Worm (Caenorhabditis elegans) whole organism, L4/young adult: Measurements from ENCODE around the gene nhr-263.
"Not testable (repeated sequence)": the region's sequence is repeated elsewhere in the genome, so short reads cannot be mapped to it uniquely, and the experiment has no call there.

Source experiments
- W03F9.2 ChIP-seq: fragments of 150-350 bp; optimal IDR thresholded peaks from 2 replicates; lab custom pipeline; 2014; ENCODE audit warnings: missing biosample characterization, missing genetic modification characterization
- dao-5 ChIP-seq: sonication (generic microtip); optimal IDR thresholded peaks from 2 replicates; lab custom pipeline; 2016; ENCODE audit warnings: missing genotype, missing genetic modification characterization, moderate library complexity, missing compliant biosample characterization
- him-1 ChIP-seq: sonication (generic microtip); optimal IDR thresholded peaks from 2 replicates; lab custom pipeline; 2016; ENCODE audit warnings: missing genotype, missing genetic modification reagents, missing genetic modification characterization, missing compliant biosample characterization

Gene nhr-263

DNA sequence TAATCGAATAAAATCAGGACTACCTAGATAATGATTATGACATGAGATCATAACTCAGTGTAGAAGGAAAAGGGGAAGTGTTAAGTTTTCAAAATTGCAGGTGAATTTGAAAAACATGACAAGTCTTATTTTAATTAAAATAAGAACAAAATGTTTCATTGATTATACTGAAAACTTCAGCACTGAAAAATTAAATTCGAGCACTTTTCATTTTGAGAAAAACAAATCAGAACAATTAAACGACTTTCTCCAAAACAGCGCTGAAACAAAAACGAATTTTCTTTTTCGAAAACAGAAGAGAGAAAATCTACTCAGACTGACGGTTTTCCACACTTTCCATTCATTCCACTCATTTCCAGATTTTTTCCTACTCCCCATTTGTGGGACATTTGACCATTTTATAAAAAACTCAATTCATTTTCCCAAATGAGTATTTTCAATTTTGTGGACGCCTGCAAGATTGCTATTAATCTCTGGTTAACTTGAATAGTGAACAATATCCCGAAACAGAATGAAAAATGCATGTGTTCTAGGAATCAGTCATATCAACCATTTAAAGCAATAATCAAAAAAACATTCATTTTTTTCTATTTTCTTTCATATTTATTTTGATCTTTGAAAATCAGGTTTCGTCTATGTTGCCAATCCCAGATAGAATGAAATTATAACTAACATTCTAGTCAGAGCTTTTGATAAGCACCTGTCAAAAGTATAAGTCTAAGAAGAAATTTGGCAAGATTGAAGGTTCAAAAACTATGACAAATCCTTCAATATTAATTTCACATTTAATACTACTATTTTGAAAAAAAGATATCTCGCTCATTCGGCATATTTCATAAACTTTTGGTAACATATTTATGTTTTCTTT lies 10.6 kb upstream of the nhr-263 start, which contains the start of the genes srh-231 and srh-275:
srh-231 (minus strand) TSS at position 51 of the 868 bp plus-strand sequence.
srh-275 (plus strand) TSS at position 818 of the 868 bp plus-strand sequence.
- TF ChIP-seq him-1 (tag; lab: Kevin White, UChicago) = no peak
- no peak for TF ChIP-seq W03F9.2
- no peak for TF ChIP-seq dao-5 (tag; lab: Kevin White, UChicago)

ce11 chrV:7349541-7349940 lies 7.7 kb upstream of the nhr-263 start, which contains the start of gene nhr-149:
TSS of gene nhr-149 (minus strand) at chrV:7349641.
- TF ChIP-seq him-1 (tag; lab: Kevin White, UChicago) (no peak), W03F9.2 (no peak), dao-5 (tag; lab: Kevin White, UChicago) (no peak)

DNA sequence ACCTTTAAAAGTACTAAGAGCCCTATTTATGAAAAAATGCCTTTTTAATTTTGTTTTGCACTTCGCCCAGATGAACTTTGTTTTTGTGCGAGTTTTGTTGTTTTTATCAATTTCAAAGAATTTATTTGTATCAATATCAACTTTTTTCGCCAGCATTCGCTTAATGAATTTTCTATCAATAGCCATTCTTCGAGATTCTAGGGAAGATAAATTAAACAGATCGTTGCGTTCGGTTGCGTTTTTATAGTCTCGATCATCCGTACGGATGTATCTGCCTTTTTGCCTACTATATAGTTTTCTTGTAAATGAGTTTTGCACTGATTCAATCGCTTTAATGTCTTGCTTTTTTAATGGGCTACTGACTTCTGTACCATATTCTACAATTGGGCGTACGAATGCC lies 3.7 kb upstream of the nhr-263 start, which contains the start of gene nhr-147:
nhr-147 (plus strand) TSS at position 301 of the 400 bp plus-strand sequence.
- not testable (repeated sequence) for TF ChIP-seq dao-5 (tag; lab: Kevin White, UChicago); him-1 (tag; lab: Kevin White, UChicago); W03F9.2

DNA sequence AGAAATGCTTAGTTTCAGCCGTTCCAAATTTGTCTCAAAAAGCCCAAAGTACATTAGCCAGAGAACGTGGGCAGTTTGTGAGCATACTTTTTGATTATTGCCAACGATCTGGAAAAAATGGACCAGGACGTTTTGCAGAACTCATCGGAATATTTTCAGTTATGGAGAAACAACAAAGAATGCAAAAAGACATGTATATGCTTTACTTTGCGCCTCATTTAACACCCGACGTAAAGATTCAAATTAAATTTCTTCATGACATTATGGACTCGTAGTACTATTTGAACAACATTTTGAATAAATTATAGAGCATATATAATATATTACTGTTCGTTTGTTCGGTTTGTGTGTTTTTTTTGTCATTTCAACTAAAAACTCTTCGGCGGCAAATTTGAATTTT lies 1.7 kb upstream of the nhr-263 start, which contains the start of gene srh-244:
srh-244 (plus strand) TSS at position 301 of the 400 bp plus-strand sequence.
- TF ChIP-seq dao-5 (tag; lab: Kevin White, UChicago) (no peak), him-1 (tag; lab: Kevin White, UChicago) (no peak), W03F9.2 (no peak)

DNA sequence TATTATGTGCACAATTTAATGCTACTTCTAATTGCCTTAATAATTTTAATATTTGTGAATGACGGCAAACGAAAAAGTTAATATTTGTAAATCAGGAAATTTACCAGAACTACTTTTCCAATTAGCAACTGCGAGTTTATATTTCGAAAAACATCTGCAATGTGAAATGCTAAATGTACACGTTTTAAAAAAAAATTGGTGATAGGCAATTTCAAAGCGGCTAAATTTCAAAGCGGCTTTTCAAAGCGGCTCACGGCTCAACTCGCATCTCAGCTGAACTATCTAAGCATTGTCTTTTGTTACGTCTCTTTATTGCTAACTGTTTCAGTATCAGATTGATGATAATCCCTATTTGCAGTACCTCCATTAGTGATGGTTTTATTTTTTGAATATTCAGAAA lies 2.0 kb downstream of the nhr-263 start, which contains the start of gene srh-187:
srh-187 (minus strand) TSS at position 101 of the 400 bp plus-strand sequence.
- TF ChIP-seq him-1 (tag; lab: Kevin White, UChicago) (no peak), dao-5 (tag; lab: Kevin White, UChicago) (no peak), W03F9.2 (no peak)

ce11 chrV:7337218-7337617 lies 4.6 kb downstream of the nhr-263 start, which contains the start of gene F10G2.7:
TSS of gene F10G2.7 (minus strand) at chrV:7337318.
- TF ChIP-seq W03F9.2; dao-5 (tag; lab: Kevin White, UChicago); him-1 (tag; lab: Kevin White, UChicago): not testable (repeated sequence)

- TF ChIP-seq him-1 (tag; lab: Kevin White, UChicago) = no peak
- no peak for TF ChIP-seq dao-5 (tag; lab: Kevin White, UChicago)
- no peak for TF ChIP-seq W03F9.2
Measured at ce11 chrV:7332253-7332652, 9.6 kb downstream of the nhr-263 start, which contains the start of gene F10G2.1. TSS of gene F10G2.1 (plus strand) at chrV:7332553.

ce11 chrV:7330868-7331267 lies 11.0 kb downstream of the nhr-263 start, which contains the start of gene F10G2.2:
TSS of gene F10G2.2 (plus strand) at chrV:7331168.
- TF ChIP-seq W03F9.2 = no peak
- TF ChIP-seq him-1 (tag; lab: Kevin White, UChicago) = no peak
- no peak for TF ChIP-seq dao-5 (tag; lab: Kevin White, UChicago)

DNA sequence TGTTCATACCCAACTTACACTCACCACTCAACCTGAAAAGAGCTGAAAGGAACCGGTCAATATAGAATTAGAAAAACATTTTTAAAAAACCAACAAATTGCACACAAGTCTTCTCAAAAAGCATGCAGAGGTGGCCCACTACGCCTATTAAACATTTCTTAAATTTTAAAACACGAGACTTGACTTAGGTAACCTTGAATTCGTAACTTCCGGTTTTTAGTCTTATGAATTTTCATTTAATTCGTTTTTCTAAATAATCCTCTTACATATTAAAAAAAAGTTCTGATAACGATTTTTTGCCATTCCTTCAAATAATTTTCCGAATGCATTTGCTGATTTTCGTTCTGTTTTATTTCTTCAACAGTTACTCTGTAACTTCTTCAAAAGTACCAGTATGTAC lies 13.8 kb downstream of the nhr-263 start, which contains the start of gene clec-7:
clec-7 (plus strand) TSS at position 301 of the 400 bp plus-strand sequence.
- no peak for TF ChIP-seq dao-5 (tag; lab: Kevin White, UChicago)

DNA sequence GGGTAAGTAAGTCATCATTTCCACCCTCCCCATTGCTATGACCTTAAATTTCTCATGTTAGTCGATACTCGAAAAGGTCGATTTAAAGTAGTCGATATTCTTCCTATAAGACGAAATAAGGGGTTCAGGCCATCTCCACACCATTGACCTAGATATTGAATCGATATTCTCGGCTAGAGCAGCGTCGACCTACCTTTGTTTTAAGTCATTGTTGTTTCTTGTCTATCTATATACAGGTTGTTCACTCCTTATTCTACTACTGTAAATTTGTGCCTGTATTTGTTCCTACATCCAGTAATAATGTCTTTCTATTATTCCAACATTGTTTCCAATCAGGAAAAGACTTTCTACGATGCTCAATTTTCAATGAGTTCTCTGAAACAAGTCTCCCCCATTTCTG lies 14.9 kb downstream of the nhr-263 start, which contains the start of gene F10G2.4:
F10G2.4 (plus strand) TSS at position 301 of the 400 bp plus-strand sequence.
- TF ChIP-seq W03F9.2 = no peak
- no peak for TF ChIP-seq dao-5 (tag; lab: Kevin White, UChicago)
- TF ChIP-seq him-1 (tag; lab: Kevin White, UChicago) = no peak

DNA sequence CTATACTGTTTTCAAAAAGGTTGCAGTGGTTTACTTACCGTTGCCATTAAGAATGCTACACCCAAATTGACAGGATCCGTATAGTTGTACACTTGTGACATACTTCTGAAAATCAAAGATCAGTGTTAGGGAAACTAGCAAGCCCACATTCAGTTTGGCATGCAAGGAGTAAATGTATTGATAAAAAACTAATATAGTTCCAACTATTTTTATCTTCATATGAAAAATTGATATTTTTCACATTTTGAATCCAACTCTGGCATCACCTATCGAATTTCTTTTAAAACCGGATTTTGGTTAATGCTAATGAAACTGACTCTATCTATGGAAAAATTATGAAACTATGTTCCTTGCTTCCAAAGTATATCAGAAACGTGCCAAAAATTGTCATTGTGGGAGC lies 16.6 kb downstream of the nhr-263 start, which contains the start of gene srx-92:
srx-92 (minus strand) TSS at position 101 of the 400 bp plus-strand sequence.
- TF ChIP-seq W03F9.2 (no peak), dao-5 (tag; lab: Kevin White, UChicago) (no peak), him-1 (tag; lab: Kevin White, UChicago) (no peak)

ce11 chrV:7321915-7322314 lies 19.9 kb downstream of the nhr-263 start, which contains the start of gene F10G2.10:
TSS of gene F10G2.10 (plus strand) at chrV:7322215.
- TF ChIP-seq W03F9.2 = no peak
- TF ChIP-seq dao-5 (tag; lab: Kevin White, UChicago) = no peak
- no peak for TF ChIP-seq him-1 (tag; lab: Kevin White, UChicago)

DNA sequence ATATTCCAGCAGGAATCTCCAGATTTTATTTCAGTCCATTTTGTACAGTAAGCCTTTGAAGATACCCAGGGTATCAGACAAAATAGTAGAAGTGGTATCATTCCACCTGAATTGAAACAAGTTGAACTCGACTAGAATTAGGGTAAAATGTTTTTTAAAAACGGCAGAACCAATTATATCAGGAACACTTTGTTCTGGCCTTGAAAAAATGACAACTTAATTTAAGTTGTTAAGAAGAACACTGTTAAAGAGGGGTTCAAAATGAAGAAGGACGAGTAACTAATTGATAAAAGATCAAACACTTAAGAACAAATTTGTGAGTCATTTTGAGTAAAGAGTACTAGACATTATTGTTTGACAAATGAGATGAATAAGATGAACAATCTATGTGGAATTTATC lies 20.9 kb downstream of the nhr-263 start, which contains the start of gene lmd-4:
lmd-4 (minus strand) TSS at position 101 of the 400 bp plus-strand sequence.
- TF ChIP-seq him-1 (tag; lab: Kevin White, UChicago) = no peak
- no peak for TF ChIP-seq dao-5 (tag; lab: Kevin White, UChicago)
- TF ChIP-seq W03F9.2 = no peak
